Worm (Caenorhabditis elegans) whole organism, L1 larva: ENCODE results near the gene T03G6.3.

ENCODE experiments used
- C16A3.4 ChIP-seq: fragments of 150-350 bp; optimal IDR thresholded peaks from 2 replicates; lab custom pipeline; 2014; ENCODE audit warnings: missing biosample characterization, missing genetic modification characterization
- C34B4.2 ChIP-seq: sonication (generic microtip); optimal IDR thresholded peaks from 2 replicates; lab custom pipeline; 2017; ENCODE audit warnings: mild to moderate bottlenecking, missing genetic modification characterization, missing compliant biosample characterization
- F16B12.6 ChIP-seq: fragments of 150-350 bp; optimal IDR thresholded peaks from 2 replicates; lab custom pipeline; 2014; ENCODE audit warnings: missing biosample characterization, missing genetic modification characterization
- Y116A8C.19 ChIP-seq: sonication (generic microtip); optimal IDR thresholded peaks from 2 replicates; lab custom pipeline; 2016; ENCODE audit warnings: missing compliant biosample characterization, missing genetic modification characterization, borderline replicate concordance
- ama-1 ChIP-seq: fragments of 150-350 bp; optimal IDR thresholded peaks from 2 replicates; lab custom pipeline; 2014
- blmp-1 ChIP-seq: fragments of 150-350 bp; optimal IDR thresholded peaks from 2 replicates; lab custom pipeline; 2014; ENCODE audit warnings: missing biosample characterization, missing genetic modification characterization
- ceh-63 ChIP-seq: fragments of 200-800 bp; sonication (Bioruptor generic); optimal IDR thresholded peaks from 2 replicates; lab custom pipeline; 2018; ENCODE audit warnings: mild to moderate bottlenecking, missing genetic modification characterization, missing compliant biosample characterization
- ceh-8 ChIP-seq: fragments of 200-800 bp; sonication (Bioruptor generic); optimal IDR thresholded peaks from 2 replicates; lab custom pipeline; 2018; ENCODE audit warnings: mild to moderate bottlenecking, missing genetic modification characterization, moderate library complexity, missing compliant biosample characterization
- egl-13 ChIP-seq: sonication (generic microtip); optimal IDR thresholded peaks from 2 replicates; lab custom pipeline; 2016; ENCODE audit warnings: missing genotype, missing genetic modification reagents, missing genetic modification characterization, missing compliant biosample characterization
- egl-27 ChIP-seq, 2 experiments: fragments of 150-350 bp in 1 of 2; sonication (generic microtip); optimal IDR thresholded peaks; 3 replicates each; lab custom pipeline; 2017 to 2018; ENCODE audit warnings: missing biosample characterization in 2 of 2, missing genetic modification characterization in 2 of 2, missing genetic modification reagents in 2 of 2
- elt-2 ChIP-seq: sonication (generic microtip); optimal IDR thresholded peaks from 2 replicates; lab custom pipeline; 2016; ENCODE audit warnings: missing genetic modification characterization, mild to moderate bottlenecking, inconsistent platforms, missing compliant biosample characterization, missing genetic modification reagents
- elt-3 ChIP-seq, 6 experiments: fragments of 150-350 bp in 1 of 6; sonication (generic microtip); optimal IDR thresholded peaks; 2 replicates each; lab custom pipeline; 2017 to 2018; ENCODE audit warnings: missing biosample characterization in 6 of 6, missing genetic modification characterization in 6 of 6, inconsistent platforms in 1 of 6
- fkh-10 ChIP-seq: sonication (generic microtip); optimal IDR thresholded peaks from 2 replicates; lab custom pipeline; 2017; ENCODE audit warnings: missing biosample characterization, missing genetic modification reagents, missing genetic modification characterization
- hpl-2 ChIP-seq: fragments of 150-350 bp; optimal IDR thresholded peaks from 2 replicates; lab custom pipeline; 2014; ENCODE audit warnings: missing biosample characterization, missing genetic modification reagents, missing genetic modification characterization
- lin-14 ChIP-seq: fragments of 200-800 bp; sonication (Bioruptor generic); optimal IDR thresholded peaks from 2 replicates; lab custom pipeline; 2018; ENCODE audit warnings: mild to moderate bottlenecking, missing genetic modification characterization, moderate library complexity, missing compliant biosample characterization
- lin-35 ChIP-seq, 2 experiments: fragments of 150-350 bp; optimal IDR thresholded peaks; 2 replicates each; lab custom pipeline; 2014; ENCODE audit warnings: missing biosample characterization in 2 of 2, missing genetic modification characterization in 2 of 2, missing genetic modification reagents in 2 of 2
- lir-3 ChIP-seq: sonication (generic microtip); optimal IDR thresholded peaks from 2 replicates; lab custom pipeline; 2016; ENCODE audit warnings: mild to moderate bottlenecking, missing genetic modification characterization, moderate library complexity, missing compliant biosample characterization; ENCODE audit not compliant: poor library complexity
- lsy-2 ChIP-seq, 2 experiments: fragments of 150-350 bp; optimal IDR thresholded peaks; 2 replicates each; lab custom pipeline; 2014; ENCODE audit warnings: missing biosample characterization in 2 of 2, missing genetic modification characterization in 2 of 2
- mab-9 ChIP-seq: fragments of 200-800 bp; sonication (Bioruptor generic); IDR thresholded peaks from 2 replicates; pipeline ENCODE4 v1.3.6; 2022; ENCODE audit warnings: missing genetic modification reagents, missing genetic modification characterization, missing compliant biosample characterization
- mdl-1 ChIP-seq, 2 experiments: fragments of 150-350 bp; optimal IDR thresholded peaks; 2 replicates each; lab custom pipeline; 2014 to 2017; ENCODE audit warnings: missing biosample characterization in 2 of 2, missing genetic modification characterization in 2 of 2, inconsistent platforms in 1 of 2
- mep-1 ChIP-seq: fragments of 150-350 bp; optimal IDR thresholded peaks from 2 replicates; lab custom pipeline; 2014; ENCODE audit warnings: missing biosample characterization, missing genetic modification characterization
- nhr-11 ChIP-seq: fragments of 150-350 bp; optimal IDR thresholded peaks from 2 replicates; lab custom pipeline; 2014; ENCODE audit warnings: missing biosample characterization, missing genetic modification characterization
- nhr-12 ChIP-seq: sonication (generic microtip); optimal IDR thresholded peaks from 2 replicates; lab custom pipeline; 2017; ENCODE audit warnings: missing biosample characterization, missing genetic modification characterization
- nhr-19 ChIP-seq: fragments of 200-800 bp; sonication (Bioruptor generic); conservative IDR thresholded peaks from 2 replicates; pipeline ENCODE4 v1.3.6; 2022; ENCODE audit warnings: missing genetic modification characterization, missing compliant biosample characterization
- nhr-20 ChIP-seq: sonication (generic microtip); optimal IDR thresholded peaks from 2 replicates; lab custom pipeline; 2016; ENCODE audit warnings: mild to moderate bottlenecking, missing genetic modification characterization, missing compliant biosample characterization
- nhr-28 ChIP-seq: fragments of 150-350 bp; optimal IDR thresholded peaks from 2 replicates; lab custom pipeline; 2014; ENCODE audit warnings: missing biosample characterization, missing genetic modification characterization
- nhr-47 ChIP-seq: sonication (generic microtip); optimal IDR thresholded peaks from 2 replicates; lab custom pipeline; 2016; ENCODE audit warnings: mild to moderate bottlenecking, missing genetic modification characterization, moderate library complexity, missing compliant biosample characterization
- nhr-71 ChIP-seq: sonication (generic microtip); optimal IDR thresholded peaks from 2 replicates; lab custom pipeline; 2016; ENCODE audit warnings: mild to moderate bottlenecking, missing genetic modification characterization, moderate library complexity, missing compliant biosample characterization
- nhr-76 ChIP-seq: sonication (generic microtip); optimal IDR thresholded peaks from 2 replicates; lab custom pipeline; 2017; ENCODE audit warnings: missing biosample characterization, missing genetic modification characterization
- nhr-77 ChIP-seq: fragments of 150-350 bp; optimal IDR thresholded peaks from 2 replicates; lab custom pipeline; 2014; ENCODE audit warnings: missing biosample characterization, missing genetic modification characterization
- nhr-85 ChIP-seq: sonication (generic microtip); peaks from one replicate; lab custom pipeline; 2016; ENCODE audit warnings: missing genetic modification characterization, inconsistent platforms, missing compliant biosample characterization
- nhr-90 ChIP-seq: sonication (generic microtip); optimal IDR thresholded peaks from 2 replicates; lab custom pipeline; 2016; ENCODE audit warnings: mild to moderate bottlenecking, missing genetic modification characterization, missing compliant biosample characterization; ENCODE audit not compliant: poor library complexity
- pag-3 ChIP-seq: sonication (generic microtip); optimal IDR thresholded peaks from 2 replicates; lab custom pipeline; 2017; ENCODE audit warnings: missing genetic modification characterization, mild to moderate bottlenecking, missing compliant biosample characterization, antibody characterized with exemption, borderline replicate concordance; ENCODE audit not compliant: insufficient read depth
- pax-3 ChIP-seq: fragments of 200-800 bp; sonication (Bioruptor generic); optimal IDR thresholded peaks from 2 replicates; lab custom pipeline; 2018; ENCODE audit warnings: mild to moderate bottlenecking, missing genetic modification characterization, moderate library complexity, missing compliant biosample characterization
- pqm-1 ChIP-seq: sonication (generic microtip); optimal IDR thresholded peaks from 3 replicates; lab custom pipeline; 2017; ENCODE audit warnings: missing biosample characterization, missing genetic modification characterization
- skn-1 ChIP-seq: fragments of 150-350 bp; optimal IDR thresholded peaks from 2 replicates; lab custom pipeline; 2014; ENCODE audit warnings: missing biosample characterization, missing genetic modification characterization
- snpc-4 ChIP-seq: fragments of 150-350 bp; optimal IDR thresholded peaks from 2 replicates; lab custom pipeline; 2014; ENCODE audit warnings: missing biosample characterization, missing genetic modification characterization
- snu-23 ChIP-seq: sonication (generic microtip); optimal IDR thresholded peaks from 2 replicates; lab custom pipeline; 2016; ENCODE audit warnings: missing genetic modification characterization, missing compliant biosample characterization
- sup-37 ChIP-seq: fragments of 200-800 bp; sonication (Bioruptor generic); optimal IDR thresholded peaks from 2 replicates; lab custom pipeline; 2018; ENCODE audit warnings: mild to moderate bottlenecking, missing genetic modification characterization, missing compliant biosample characterization
- tbx-2 ChIP-seq: sonication (generic microtip); optimal IDR thresholded peaks from 2 replicates; lab custom pipeline; 2016; ENCODE audit warnings: missing genetic modification characterization, missing compliant biosample characterization
- tlp-1 ChIP-seq: fragments of 150-350 bp; optimal IDR thresholded peaks from 2 replicates; lab custom pipeline; 2014; ENCODE audit warnings: missing biosample characterization, missing genetic modification characterization
- unc-130 ChIP-seq: fragments of 150-350 bp; optimal IDR thresholded peaks from 2 replicates; lab custom pipeline; 2017; ENCODE audit warnings: missing biosample characterization, missing genetic modification characterization, inconsistent platforms
- unc-30 ChIP-seq: sonication (generic microtip); optimal IDR thresholded peaks from 2 replicates; lab custom pipeline; 2017; ENCODE audit warnings: missing biosample characterization, missing genetic modification characterization
- unc-62 ChIP-seq: fragments of 150-350 bp; optimal IDR thresholded peaks from 2 replicates; lab custom pipeline; 2014; ENCODE audit warnings: missing biosample characterization, missing genetic modification reagents, missing genetic modification characterization
- vab-15 ChIP-seq: sonication (generic microtip); optimal IDR thresholded peaks from 2 replicates; lab custom pipeline; 2017; ENCODE audit warnings: missing genotype, mild to moderate bottlenecking, missing genetic modification characterization, missing compliant biosample characterization
- xbp-1 ChIP-seq: sonication (generic microtip); optimal IDR thresholded peaks from 2 replicates; lab custom pipeline; 2016; ENCODE audit warnings: missing genetic modification characterization, missing compliant biosample characterization
- ztf-11 ChIP-seq, 2 experiments: sonication (generic microtip); optimal IDR thresholded peaks; 2 replicates each; lab custom pipeline; 2016 to 2017; ENCODE audit warnings: missing genetic modification characterization in 2 of 2, missing biosample characterization in 1 of 2, missing compliant biosample characterization in 1 of 2

The T03G6.3 gene

DNA sequence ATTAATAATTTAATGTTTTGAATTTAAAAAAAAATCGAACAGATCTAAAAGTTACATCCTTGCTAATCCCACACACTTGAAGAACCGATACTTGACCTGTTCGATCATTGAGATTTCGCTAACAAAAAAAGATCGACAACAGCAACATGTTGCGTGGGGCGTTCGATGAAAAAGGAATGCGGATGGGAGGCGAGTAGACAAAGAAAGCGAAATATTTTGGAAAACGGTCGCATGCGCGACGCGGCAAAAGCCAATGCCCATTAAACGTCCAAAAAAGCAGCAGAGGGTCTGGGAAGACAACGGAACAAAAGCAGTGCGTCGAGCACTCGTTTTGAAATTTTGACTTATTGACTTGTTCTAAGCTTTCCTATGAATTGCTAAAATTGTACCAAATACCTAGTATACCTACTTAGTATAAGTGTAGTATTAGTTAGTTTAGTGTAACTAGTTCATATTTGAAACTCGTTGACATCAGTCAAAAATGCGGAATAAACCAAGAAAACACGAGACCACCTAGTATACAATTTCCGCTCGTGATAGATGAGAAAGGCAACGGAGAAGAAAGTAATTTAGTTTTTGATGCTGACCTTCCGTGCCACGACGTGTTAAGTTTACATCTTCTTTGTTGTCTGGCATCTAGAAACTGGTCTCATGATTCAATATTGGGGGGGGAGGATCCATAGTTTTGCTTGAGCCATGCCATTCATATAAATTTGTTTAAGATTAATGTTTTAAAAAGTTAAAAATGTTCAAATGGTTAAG, 33.5 kb downstream of the T03G6.3 start:
- TF ChIP-seq ztf-11 (tag; optimal IDR thresholded peaks at IDR 0.05; lab: Kevin White, UChicago) (no peak), mdl-1 (tag; optimal IDR thresholded peaks at IDR 0.05; lab: Kevin White, UChicago) (peak in 1 of 2 experiments; percentile 56), nhr-90 (tag; lab: Kevin White, UChicago) (peak; percentile 32), mep-1 (tag; lab: Kevin White, UChicago) (peak; percentile 48), nhr-11 (tag; lab: Kevin White, UChicago) (no peak), skn-1 (tag; lab: Kevin White, UChicago) (peak; percentile 65), nhr-77 (tag; lab: Kevin White, UChicago) (no peak), vab-15 (tag; lab: Kevin White, UChicago) (peak; percentile 63), ceh-63 (GFP tag; lab: Kevin White, UChicago) (no peak), blmp-1 (tag; lab: Kevin White, UChicago) (peak; percentile 46), Y116A8C.19 (tag; lab: Kevin White, UChicago) (no peak), lsy-2 (tag; optimal IDR thresholded peaks at IDR 0.05; lab: Kevin White, UChicago) (peak in 1 of 2 experiments; percentile 10), nhr-71 (tag; lab: Kevin White, UChicago) (peak; percentile 70), snpc-4 (tag; lab: Kevin White, UChicago) (no peak), mab-9 (GFP tag; lab: Robert Waterston, UW) (no peak), nhr-28 (tag; lab: Kevin White, UChicago) (no peak), C16A3.4 (tag; lab: Kevin White, UChicago) (peak; percentile 7), elt-3 (tag; optimal IDR thresholded peaks at IDR 0.05; lab: Kevin White, UChicago) (peak in 2 of 6 experiments; percentile 52 to 61), nhr-20 (tag; lab: Kevin White, UChicago) (peak; percentile 73), lin-35 (GFP tag; optimal IDR thresholded peaks at IDR 0.05; lab: Kevin White, UChicago) (peak in 1 of 2 experiments; percentile 59), tbx-2 (peak; percentile 8), unc-30 (tag; lab: Kevin White, UChicago) (no peak), egl-13 (tag; lab: Kevin White, UChicago) (no peak), nhr-85 (tag; lab: Kevin White, UChicago) (peak; percentile 91), nhr-19 (GFP tag; lab: Robert Waterston, UW) (0 out of 2 replicates have a peak, but pooled peaks have one; percentile 12), lir-3 (tag; lab: Kevin White, UChicago) (peak; percentile 2), snu-23 (GFP tag; lab: Kevin White, UChicago) (peak; percentile 69), lin-14 (peak; percentile 80), pag-3 (peak; percentile 76)

DNA sequence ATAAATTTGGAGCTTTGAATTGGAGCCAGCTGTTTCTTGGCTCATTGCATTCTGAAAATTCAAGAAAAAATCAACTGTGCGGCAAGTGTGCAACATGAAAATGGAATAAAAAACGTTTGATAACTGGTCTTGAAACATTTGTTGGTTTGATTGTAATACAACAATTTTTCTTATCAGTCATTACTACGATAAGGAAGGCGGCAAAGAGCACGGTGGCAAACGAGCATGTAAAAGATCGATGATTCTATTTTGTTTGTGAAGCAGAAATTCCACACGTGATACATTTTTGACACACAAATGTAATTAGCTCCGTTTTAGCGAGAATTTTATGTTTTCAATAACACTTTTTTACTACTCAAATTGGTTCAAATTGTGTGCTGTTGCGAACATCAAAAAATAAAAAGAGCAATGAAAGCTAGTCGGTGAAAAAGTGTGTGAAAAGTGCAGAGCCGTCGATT, 35.0 kb downstream of the T03G6.3 start, which contains the start of gene H01M10.1:
H01M10.1 (minus strand) TSS at position 51 of the 458 bp plus-strand sequence.
- TF ChIP-seq tbx-2 (no peak), lir-3 (tag; lab: Kevin White, UChicago) (no peak), pax-3 (tag; lab: Kevin White, UChicago) (no peak), egl-13 (tag; lab: Kevin White, UChicago) (no peak), nhr-71 (tag; lab: Kevin White, UChicago) (peak; percentile 34), ztf-11 (tag; optimal IDR thresholded peaks at IDR 0.05; lab: Kevin White, UChicago) (no peak), nhr-47 (tag; lab: Kevin White, UChicago) (no peak), nhr-85 (tag; lab: Kevin White, UChicago) (no peak), lin-35 (GFP tag; optimal IDR thresholded peaks at IDR 0.05; lab: Kevin White, UChicago) (peak in 1 of 2 experiments; percentile 26), ceh-8 (no peak), xbp-1 (tag; lab: Kevin White, UChicago) (no peak), unc-62 (GFP tag; lab: Kevin White, UChicago) (no peak), snpc-4 (tag; lab: Kevin White, UChicago) (no peak), nhr-76 (no peak), hpl-2 (GFP tag; lab: Kevin White, UChicago) (no peak), elt-2 (tag; lab: Kevin White, UChicago) (peak; percentile 94), egl-27 (tag; optimal IDR thresholded peaks at IDR 0.05; lab: Kevin White, UChicago) (no peak), nhr-19 (GFP tag; lab: Robert Waterston, UW) (no peak), F16B12.6 (tag; lab: Kevin White, UChicago) (no peak), nhr-90 (tag; lab: Kevin White, UChicago) (no peak), tlp-1 (tag; lab: Kevin White, UChicago) (no peak), unc-130 (no peak), pqm-1 (peak; percentile 20), C34B4.2 (no peak), fkh-10 (GFP tag; lab: Kevin White, UChicago) (no peak), nhr-20 (tag; lab: Kevin White, UChicago) (peak; percentile 31), skn-1 (tag; lab: Kevin White, UChicago) (no peak), nhr-77 (tag; lab: Kevin White, UChicago) (no peak), ama-1 (lab: Kevin White, UChicago) (no peak), unc-30 (tag; lab: Kevin White, UChicago) (no peak), sup-37 (no peak), nhr-12 (no peak)
